Worm (Caenorhabditis elegans): Measurements from ENCODE around the gene C42D4.19.

C42D4.19 gene

ce11 chrIV:7184597-7184996 is 9.2 kb downstream of the C42D4.19 start, which contains the start of gene clec-179:
Gene clec-179, minus strand, starts transcription at chrIV:7184697.
- no peak for TF ChIP-seq mls-2 (tag; optimal IDR thresholded peaks at IDR 0.05)
- TF ChIP-seq snpc-4 (tag; optimal IDR thresholded peaks at IDR 0.05): no peak
- TF ChIP-seq lsy-2 (tag; optimal IDR thresholded peaks at IDR 0.05): no peak
- TF ChIP-seq ceh-43 (GFP tag; optimal IDR thresholded peaks at IDR 0.05): no peak
- TF ChIP-seq mab-5 (tag; optimal IDR thresholded peaks at IDR 0.05): no peak
- TF ChIP-seq mep-1 (tag; optimal IDR thresholded peaks at IDR 0.05): no peak
- TF ChIP-seq sem-2 (GFP tag; optimal IDR thresholded peaks at IDR 0.05): no peak
- no peak for TF ChIP-seq drap-1 (GFP tag; optimal IDR thresholded peaks at IDR 0.05)
- TF ChIP-seq elt-1 (tag; optimal IDR thresholded peaks at IDR 0.05; ENCODE audit: borderline replicate concordance, insufficient read depth): no peak
- no peak for TF ChIP-seq nhr-237 (tag; optimal IDR thresholded peaks at IDR 0.05)
- TF ChIP-seq nhr-12 (tag; optimal IDR thresholded peaks at IDR 0.05): no peak
- TF ChIP-seq hlh-1 (tag; optimal IDR thresholded peaks at IDR 0.05): no peak
- TF ChIP-seq unc-39 (tag; optimal IDR thresholded peaks at IDR 0.05): no peak
- TF ChIP-seq blmp-1 (tag; optimal IDR thresholded peaks at IDR 0.05): no peak

ce11 chrIV:7186756-7187155 is 11.3 kb downstream of the C42D4.19 start, which contains the start of gene str-249:
Gene str-249, minus strand, starts transcription at chrIV:7186856.
- no peak for TF ChIP-seq elt-1 (tag; optimal IDR thresholded peaks at IDR 0.05; ENCODE audit: borderline replicate concordance, insufficient read depth)
- no peak for TF ChIP-seq ceh-43 (GFP tag; optimal IDR thresholded peaks at IDR 0.05)
- TF ChIP-seq mab-5 (tag; optimal IDR thresholded peaks at IDR 0.05): no peak
- no peak for TF ChIP-seq nhr-12 (tag; optimal IDR thresholded peaks at IDR 0.05)
- no peak for TF ChIP-seq zip-8 (tag; optimal IDR thresholded peaks at IDR 0.05)

ce11 chrIV:7188030-7188429 is 12.6 kb downstream of the C42D4.19 start, which contains the start of gene C42D4.13:
Gene C42D4.13, minus strand, starts transcription at chrIV:7188130.
- TF ChIP-seq hlh-1 (tag; optimal IDR thresholded peaks at IDR 0.05): no peak
- no peak for TF ChIP-seq ztf-11 (tag; optimal IDR thresholded peaks at IDR 0.05)
- TF ChIP-seq cnd-1 (tag; optimal IDR thresholded peaks at IDR 0.05): no peak
- TF ChIP-seq blmp-1 (tag; optimal IDR thresholded peaks at IDR 0.05): no peak
- no peak for TF ChIP-seq M03D4.4 (tag; optimal IDR thresholded peaks at IDR 0.05)
- TF ChIP-seq ham-2 (GFP tag; optimal IDR thresholded peaks at IDR 0.05): no peak
- TF ChIP-seq elt-1 (tag; optimal IDR thresholded peaks at IDR 0.05; ENCODE audit: borderline replicate concordance, insufficient read depth): no peak
- no peak for TF ChIP-seq sptf-1 (tag; optimal IDR thresholded peaks at IDR 0.05)
- no peak for TF ChIP-seq nhr-76 (tag; optimal IDR thresholded peaks at IDR 0.05)
- TF ChIP-seq bed-3 (GFP tag; optimal IDR thresholded peaks at IDR 0.05): no peak
- TF ChIP-seq nhr-12 (tag; optimal IDR thresholded peaks at IDR 0.05): no peak
- TF ChIP-seq ceh-43 (GFP tag; optimal IDR thresholded peaks at IDR 0.05): no peak
- TF ChIP-seq lsy-2 (tag; optimal IDR thresholded peaks at IDR 0.05): no peak

- no peak for TF ChIP-seq flh-1 (GFP tag; optimal IDR thresholded peaks at IDR 0.05)
- no peak for TF ChIP-seq elt-1 (tag; optimal IDR thresholded peaks at IDR 0.05; ENCODE audit: borderline replicate concordance, insufficient read depth)
- TF ChIP-seq ces-1 (GFP tag; optimal IDR thresholded peaks at IDR 0.05): peak; percentile 69
- TF ChIP-seq blmp-1 (tag; optimal IDR thresholded peaks at IDR 0.05): no peak
- no peak for TF ChIP-seq ham-2 (GFP tag; optimal IDR thresholded peaks at IDR 0.05)
- TF ChIP-seq unc-39 (tag; optimal IDR thresholded peaks at IDR 0.05): no peak
Measured at ce11 chrIV:7188528-7189422, 13.3 kb downstream of the C42D4.19 start, which contains the start of gene srlf-7. Gene srlf-7, plus strand, starts transcription at chrIV:7189287.

ce11 chrIV:7190409-7190808 is 15.0 kb downstream of the C42D4.19 start:
- no peak for TF ChIP-seq ham-2 (GFP tag; optimal IDR thresholded peaks at IDR 0.05)
- TF ChIP-seq mls-2 (tag; optimal IDR thresholded peaks at IDR 0.05): no peak
- TF ChIP-seq mep-1 (tag; optimal IDR thresholded peaks at IDR 0.05): no peak
- TF ChIP-seq nhr-237 (tag; optimal IDR thresholded peaks at IDR 0.05): no peak
- TF ChIP-seq sptf-1 (tag; optimal IDR thresholded peaks at IDR 0.05): no peak
- no peak for TF ChIP-seq unc-120 (tag; optimal IDR thresholded peaks at IDR 0.05; ENCODE audit: poor library complexity, severe bottlenecking)
- TF ChIP-seq nhr-28 (tag; optimal IDR thresholded peaks at IDR 0.05): no peak
- no peak for TF ChIP-seq nhr-2 (tag; optimal IDR thresholded peaks at IDR 0.05)
- no peak for TF ChIP-seq elt-3 (tag; optimal IDR thresholded peaks at IDR 0.05)
- no peak for TF ChIP-seq drap-1 (GFP tag; optimal IDR thresholded peaks at IDR 0.05)
- no peak for TF ChIP-seq lin-32 (GFP tag; optimal IDR thresholded peaks at IDR 0.05)
- TF ChIP-seq hlh-1 (tag; optimal IDR thresholded peaks at IDR 0.05): no peak
- no peak for TF ChIP-seq unc-39 (tag; optimal IDR thresholded peaks at IDR 0.05)
- TF ChIP-seq tbx-8 (GFP tag; optimal IDR thresholded peaks at IDR 0.05): no peak
- no peak for TF ChIP-seq ceh-43 (GFP tag; optimal IDR thresholded peaks at IDR 0.05)
- no peak for TF ChIP-seq bed-3 (GFP tag; optimal IDR thresholded peaks at IDR 0.05)
- no peak for TF ChIP-seq lsy-2 (tag; optimal IDR thresholded peaks at IDR 0.05)
- TF ChIP-seq ceh-83 (GFP tag; optimal IDR thresholded peaks at IDR 0.05): no peak

All from whole organism, mixed stage, embryonic.